Worm (Caenorhabditis elegans) whole organism, early embryonic: Measurements from ENCODE around the gene F59A6.11.

Experiments
- hmbx-1 ChIP-seq: sonication (generic microtip); optimal IDR thresholded peaks from 2 replicates; lab custom pipeline; 2016; ENCODE audit warnings: mild to moderate bottlenecking, missing genetic modification characterization, missing compliant biosample characterization
- hmg-4 ChIP-seq: fragments of 200-800 bp; sonication (Bioruptor generic); optimal IDR thresholded peaks from 2 replicates; lab custom pipeline; 2018; ENCODE audit warnings: mild to moderate bottlenecking, missing genetic modification characterization, missing compliant biosample characterization
- pes-1 ChIP-seq: fragments of 200-800 bp; sonication (Bioruptor generic); IDR thresholded peaks from 2 replicates; pipeline ENCODE4 v1.3.6; 2022; ENCODE audit warnings: missing genetic modification reagents, missing genetic modification characterization, missing compliant biosample characterization
- scrt-1 ChIP-seq: fragments of 200-800 bp; sonication (Bioruptor generic); IDR thresholded peaks from 2 replicates; pipeline ENCODE4 v1.3.6; 2022; ENCODE audit warnings: missing genetic modification characterization, missing compliant biosample characterization
- tbx-37 ChIP-seq: fragments of 200-800 bp; sonication (Bioruptor generic); conservative IDR thresholded peaks from 2 replicates; pipeline ENCODE4 v1.3.6; 2022; ENCODE audit warnings: missing genetic modification reagents, missing genetic modification characterization, missing compliant biosample characterization
- tra-4 ChIP-seq: sonication (generic microtip); optimal IDR thresholded peaks from 2 replicates; lab custom pipeline; 2017; ENCODE audit warnings: missing genetic modification characterization, missing compliant biosample characterization

DNA sequence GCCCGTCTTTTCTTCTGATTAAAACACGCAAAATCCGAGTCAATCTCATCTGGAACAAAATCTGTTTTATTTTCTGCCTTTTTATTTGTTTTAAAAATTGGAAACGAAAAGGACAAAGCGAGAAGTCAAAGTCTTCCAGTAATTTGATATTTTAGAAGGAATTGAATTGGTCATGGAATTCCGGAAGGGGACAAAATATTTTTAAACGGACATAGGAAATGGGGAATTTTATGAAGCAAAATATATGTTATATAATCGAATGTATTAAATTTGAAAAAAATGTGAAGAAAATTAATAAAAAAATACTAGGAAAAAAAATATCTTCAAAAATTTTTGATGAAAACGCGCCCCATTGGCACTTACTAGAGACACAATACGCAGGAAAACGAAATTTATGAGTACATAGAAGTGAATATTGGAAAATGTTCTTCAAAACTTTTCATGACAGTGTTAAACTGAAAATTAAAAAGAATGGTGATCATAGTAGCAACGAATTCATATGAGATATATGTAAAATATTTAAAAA, 42.1 kb upstream of the F59A6.11 start, which contains the start of gene F33G12.7:
- no peak for TF ChIP-seq hmbx-1 (tag; lab: Kevin White, UChicago)
- no peak for TF ChIP-seq hmg-4 (GFP tag; lab: Kevin White, UChicago)
- TF ChIP-seq pes-1 = no peak
- TF ChIP-seq tbx-37 = no peak
- TF ChIP-seq scrt-1 (GFP tag; lab: Robert Waterston, UW) = no peak
- TF ChIP-seq tra-4 = no peak
